Worm (Caenorhabditis elegans): ENCODE measurements around the gene R07E5.17.

R07E5.17 gene

DNA sequence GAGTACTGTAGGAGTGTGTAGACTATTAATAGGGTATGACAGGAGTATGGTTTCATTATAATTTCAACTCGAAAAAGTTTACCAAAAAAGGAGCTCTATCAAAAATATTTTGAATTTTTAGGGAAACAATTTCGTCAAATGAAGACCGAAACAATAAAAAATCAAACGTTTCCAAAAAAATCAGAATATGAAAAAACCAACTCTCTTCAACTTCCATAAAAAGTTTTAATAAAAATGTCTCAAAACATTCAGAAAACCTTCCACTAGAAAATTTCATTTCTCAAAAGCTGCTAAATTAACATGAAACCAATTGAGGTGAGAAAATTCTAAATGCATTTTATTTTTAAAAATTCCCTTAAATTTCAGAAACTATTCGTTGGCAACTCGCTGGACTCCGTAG lies 33.7 kb downstream of the R07E5.17 start, which contains the start of gene ckb-3:
Gene ckb-3 (plus strand): TSS at position 301 of the 400 bp plus-strand sequence.
- TF ChIP-seq pha-4 (tag; optimal IDR thresholded peaks at IDR 0.05): no peak
- no peak for TF ChIP-seq Y53F4B.3 (GFP tag; IDR thresholded peaks at IDR 0.05)
- no peak for TF ChIP-seq madf-3 (GFP tag; IDR thresholded peaks at IDR 0.05)
- TF ChIP-seq F57A8.1 (GFP tag; optimal IDR thresholded peaks at IDR 0.05): no peak
- TF ChIP-seq lin-40 (tag; optimal IDR thresholded peaks at IDR 0.05): no peak
- TF ChIP-seq lin-54 (GFP tag; optimal IDR thresholded peaks at IDR 0.05): no peak
- TF ChIP-seq B0035.1 (tag; optimal IDR thresholded peaks at IDR 0.05): no peak
- TF ChIP-seq let-607 (tag; optimal IDR thresholded peaks at IDR 0.05): no peak
- no peak for TF ChIP-seq ztf-28 (GFP tag; IDR thresholded peaks at IDR 0.05)
- TF ChIP-seq chd-7 (tag; optimal IDR thresholded peaks at IDR 0.05): no peak
- TF ChIP-seq F49E8.2 (tag; optimal IDR thresholded peaks at IDR 0.05; ENCODE audit: insufficient read depth): no peak
- no peak for TF ChIP-seq unc-62 (GFP tag; optimal IDR thresholded peaks at IDR 0.05)
- TF ChIP-seq cebp-1 (GFP tag; IDR thresholded peaks at IDR 0.05): no peak
- no peak for TF ChIP-seq cebp-1 (tag; optimal IDR thresholded peaks at IDR 0.05)
- TF ChIP-seq lin-35 (GFP tag; optimal IDR thresholded peaks at IDR 0.05): no peak
- TF ChIP-seq ets-4 (GFP tag; optimal IDR thresholded peaks at IDR 0.05): no peak
- TF ChIP-seq hrde-1 (tag; optimal IDR thresholded peaks at IDR 0.05; ENCODE audit: borderline replicate concordance): no peak

DNA sequence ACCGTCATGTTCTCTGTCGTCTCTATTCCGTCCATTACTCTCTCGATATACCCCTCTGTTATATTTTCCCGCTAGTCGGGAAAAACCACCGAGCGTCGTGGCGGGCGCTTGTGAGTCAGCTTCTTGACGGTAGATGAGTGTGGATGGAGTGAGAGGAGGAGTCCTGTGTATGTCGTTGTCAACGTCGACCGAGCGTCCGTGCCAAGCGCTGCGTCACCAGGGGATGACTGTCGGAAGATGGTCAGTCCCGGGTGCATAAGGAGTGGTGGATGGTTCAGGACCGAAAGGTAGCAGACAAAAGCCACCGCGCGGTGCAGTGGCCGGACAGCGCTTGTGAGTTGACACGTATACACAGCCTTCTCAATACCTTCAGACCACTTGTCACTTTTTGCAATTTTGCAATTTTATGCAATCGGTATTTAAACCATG lies 34.8 kb downstream of the R07E5.17 start:
- TF ChIP-seq repo-1 (tag; optimal IDR thresholded peaks at IDR 0.05) (peak; percentile 74), let-607 (tag; optimal IDR thresholded peaks at IDR 0.05) (peak in 1 of 2 experiments; percentile 45), dox-1 (GFP tag; IDR thresholded peaks at IDR 0.05) (peak; percentile 94), attf-6 (GFP tag; IDR thresholded peaks at IDR 0.05) (0 out of 2 replicates have a peak, but pooled peaks have one; percentile 50), B0261.1 (tag; optimal IDR thresholded peaks at IDR 0.05) (peak; percentile 71), lsl-1 (GFP tag; optimal IDR thresholded peaks at IDR 0.05) (peak; percentile 30), rpc-1 (optimal IDR thresholded peaks at IDR 0.05) (peak; percentile 69), rpc-1 (tag; optimal IDR thresholded peaks at IDR 0.05) (peak; percentile 66), madf-8 (GFP tag; conservative IDR thresholded peaks at IDR 0.05) (peak; percentile 29; the same call in 1 of the 2 replicates), attf-5 (GFP tag; optimal IDR thresholded peaks at IDR 0.05) (peak; percentile 58), egrh-3 (GFP tag; IDR thresholded peaks at IDR 0.05) (peak; percentile 78), ztf-18 (tag; optimal IDR thresholded peaks at IDR 0.05) (peak; percentile 65), Y95B8A.8 (GFP tag; IDR thresholded peaks at IDR 0.05) (0 out of 2 replicates have a peak, but pooled peaks have one; percentile 53), chd-7 (tag; optimal IDR thresholded peaks at IDR 0.05) (peak; percentile 35), tbp1 (GFP tag; optimal IDR thresholded peaks at IDR 0.05) (peak; percentile 79), somi-1 (GFP tag; optimal IDR thresholded peaks at IDR 0.05) (peak; percentile 45), rec-8 (tag; optimal IDR thresholded peaks at IDR 0.05) (peak in 1 of 2 experiments; percentile 32), D2030.7 (GFP tag; IDR thresholded peaks at IDR 0.05) (peak; percentile 85), madf-3 (GFP tag; IDR thresholded peaks at IDR 0.05) (0 out of 2 replicates have a peak, but pooled peaks have one; percentile 42), ZK185.1 (tag; optimal IDR thresholded peaks at IDR 0.05; ENCODE audit: poor library complexity, severe bottlenecking) (peak; percentile 77), hmg-1.2 (GFP tag; IDR thresholded peaks at IDR 0.05) (peak; percentile 85), K11D2.4 (GFP tag; IDR thresholded peaks at IDR 0.05) (peak; percentile 49; the same call in 1 of the 2 replicates), atf-7 (tag; optimal IDR thresholded peaks at IDR 0.05) (peak; percentile 24), die-1 (tag; optimal IDR thresholded peaks at IDR 0.05) (peak; percentile 39), K12H6.12 (tag; optimal IDR thresholded peaks at IDR 0.05) (peak; percentile 80), Y56A3A.18 (GFP tag; IDR thresholded peaks at IDR 0.05) (peak; percentile 62; the same call in 1 of the 2 replicates), him-1 (tag; optimal IDR thresholded peaks at IDR 0.05) (peak; percentile 6), nhr-80 (tag; optimal IDR thresholded peaks at IDR 0.05) (peak; percentile 60), let-526 (GFP tag; IDR thresholded peaks at IDR 0.05) (peak; percentile 4; the same call in 1 of the 2 replicates), madf-6 (GFP tag; IDR thresholded peaks at IDR 0.05) (peak; percentile 72; the same call in 1 of the 2 replicates), ztf-25 (GFP tag; IDR thresholded peaks at IDR 0.05) (peak; percentile 48; the same call in 1 of the 2 replicates), F23B12.7 (tag; optimal IDR thresholded peaks at IDR 0.05; ENCODE audit: insufficient read depth) (peak; percentile 47)

All from whole organism, young adult.